Worm (Caenorhabditis elegans) whole organism, L4 larva: ENCODE results near the gene fbxa-184.

Experiments used
- Y5F2A.4 ChIP-seq: fragments of 200-800 bp; sonication (Bioruptor generic); optimal IDR thresholded peaks from 2 replicates; lab custom pipeline; 2018; ENCODE audit warnings: mild to moderate bottlenecking, missing genetic modification characterization, missing compliant biosample characterization
- ZK337.2 ChIP-seq: fragments of 200-800 bp; sonication (Bioruptor generic); IDR thresholded peaks from 2 replicates; pipeline ENCODE4 v1.3.6; 2022; ENCODE audit warnings: missing genetic modification reagents, missing genetic modification characterization, missing compliant biosample characterization
- daf-19 ChIP-seq: fragments of 200-800 bp; sonication (Bioruptor generic); conservative IDR thresholded peaks from 2 replicates; pipeline ENCODE4 v1.3.6; 2022; ENCODE audit warnings: missing genetic modification characterization, missing compliant biosample characterization
- dpl-1 ChIP-seq: fragments of 150-350 bp; optimal IDR thresholded peaks from 2 replicates; lab custom pipeline; 2014; ENCODE audit warnings: missing biosample characterization, missing genetic modification reagents, missing genetic modification characterization
- gei-8 ChIP-seq: fragments of 200-800 bp; sonication (Bioruptor generic); optimal IDR thresholded peaks from 2 replicates; lab custom pipeline; 2018; ENCODE audit warnings: mild to moderate bottlenecking, missing genetic modification characterization, missing compliant biosample characterization
- lin-15B ChIP-seq: fragments of 150-350 bp; sonication (generic microtip); optimal IDR thresholded peaks from 3 replicates; lab custom pipeline; 2014; ENCODE audit warnings: missing biosample characterization, missing genetic modification characterization
- lsy-2 ChIP-seq, 2 experiments: fragments of 150-350 bp in 1 of 2; sonication (generic microtip) in 1 of 2; optimal IDR thresholded peaks; 2 replicates each; lab custom pipeline; 2014 to 2017; ENCODE audit warnings: missing biosample characterization in 2 of 2, missing genetic modification characterization in 2 of 2
- nhr-28 ChIP-seq: fragments of 150-350 bp; optimal IDR thresholded peaks from 2 replicates; lab custom pipeline; 2014; ENCODE audit warnings: missing biosample characterization, missing genetic modification characterization
- nhr-41 ChIP-seq: fragments of 200-800 bp; sonication (Bioruptor generic); IDR thresholded peaks from 2 replicates; pipeline ENCODE4 v1.3.6; 2022; ENCODE audit warnings: missing genetic modification reagents, missing genetic modification characterization, missing compliant biosample characterization
- nhr-6 ChIP-seq: fragments of 150-350 bp; optimal IDR thresholded peaks from 2 replicates; lab custom pipeline; 2014; ENCODE audit warnings: missing biosample characterization, missing genetic modification characterization
- nhr-77 ChIP-seq: fragments of 150-350 bp; optimal IDR thresholded peaks from 2 replicates; lab custom pipeline; 2014; ENCODE audit warnings: missing biosample characterization, missing genetic modification characterization
- tra-1 ChIP-seq: fragments of 200-800 bp; sonication (Bioruptor generic); IDR thresholded peaks from 2 replicates; pipeline ENCODE4 v1.3.6; 2022; ENCODE audit warnings: missing genetic modification reagents, missing genetic modification characterization, missing compliant biosample characterization
- ztf-11 ChIP-seq: fragments of 150-350 bp; optimal IDR thresholded peaks from 2 replicates; lab custom pipeline; 2014; ENCODE audit warnings: missing biosample characterization, missing genetic modification characterization

DNA sequence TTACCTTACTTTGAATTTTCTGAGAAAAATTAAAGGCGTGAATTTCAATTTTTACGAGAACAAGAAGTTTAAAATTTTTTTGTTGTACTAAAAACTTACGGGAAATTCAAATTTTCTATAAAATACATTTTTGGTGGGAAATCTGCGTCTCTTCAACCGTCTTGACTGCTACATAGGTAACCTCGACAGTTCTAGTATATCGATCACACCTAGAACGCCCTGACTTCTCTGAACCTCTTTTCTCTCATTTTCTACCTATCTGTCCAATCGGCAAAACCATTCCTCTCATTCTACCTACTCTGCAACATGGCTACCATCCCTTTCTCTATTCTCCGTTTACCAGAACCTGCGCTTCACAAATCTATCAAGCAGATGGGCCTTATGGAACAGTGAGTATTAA lies 26.3 kb upstream of the fbxa-184 start, which contains the start of gene fbxb-25:
- TF ChIP-seq lin-15B (no peak), nhr-77 (tag; lab: Kevin White, UChicago) (no peak), nhr-41 (GFP tag; lab: Robert Waterston, UW) (no peak), lsy-2 (tag; optimal IDR thresholded peaks at IDR 0.05; lab: Kevin White, UChicago) (no peak), ztf-11 (no peak), gei-8 (GFP tag; lab: Kevin White, UChicago) (no peak), tra-1 (GFP tag; lab: Robert Waterston, UW) (no peak), Y5F2A.4 (GFP tag; lab: Kevin White, UChicago) (no peak), daf-19 (GFP tag; lab: Robert Waterston, UW) (no peak), dpl-1 (GFP tag; lab: Kevin White, UChicago) (no peak), nhr-6 (tag; lab: Kevin White, UChicago) (no peak), ZK337.2 (GFP tag; lab: Robert Waterston, UW) (no peak), nhr-28 (no peak)
